Fruit fly (Drosophila melanogaster): ENCODE data around the gene CG34002.

CG34002 gene

DNA sequence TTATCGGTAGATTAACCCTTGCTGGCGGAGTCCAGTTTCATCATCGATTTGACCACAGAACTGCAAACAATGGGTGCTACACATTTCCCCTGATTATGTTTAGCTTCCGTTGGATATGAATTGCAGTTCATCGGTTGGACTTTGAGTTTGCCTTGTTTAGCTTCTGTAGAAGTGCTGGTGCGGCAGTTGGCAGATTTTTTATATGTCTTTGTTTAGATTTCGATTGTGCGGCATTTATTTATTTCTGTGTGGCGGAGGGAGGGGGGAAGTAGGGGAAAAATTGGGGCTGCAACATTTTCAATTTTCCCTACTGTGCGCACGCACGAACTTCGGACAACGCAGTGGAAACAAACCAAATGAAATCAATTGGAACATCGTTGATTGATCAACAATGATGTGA is 47.5 kb downstream of the CG34002 start:
- TF ChIP-seq usp (GFP tag; optimal IDR thresholded peaks at IDR 0.05) = no peak
- no peak for TF ChIP-seq OdsH (GFP tag; optimal IDR thresholded peaks at IDR 0.05)
- no peak for TF ChIP-seq Mio (GFP tag; optimal IDR thresholded peaks at IDR 0.05)
- no peak for TF ChIP-seq Sp1 (GFP tag; optimal IDR thresholded peaks at IDR 0.05)
- no peak for TF ChIP-seq Jra (GFP tag; optimal IDR thresholded peaks at IDR 0.05)
- no peak for TF ChIP-seq dl (GFP tag; optimal IDR thresholded peaks at IDR 0.05; ENCODE audit: insufficient read depth in 1 of 2, partially characterized antibody in 2 of 2)
- TF ChIP-seq Dif (GFP tag; optimal IDR thresholded peaks at IDR 0.05; ENCODE audit: partially characterized antibody) = no peak
- TF ChIP-seq CrebA (GFP tag; optimal IDR thresholded peaks at IDR 0.05; ENCODE audit: borderline replicate concordance) = no peak
- TF ChIP-seq CG9705 (GFP tag; optimal IDR thresholded peaks at IDR 0.05) = no peak
- TF ChIP-seq Abd-B (GFP tag; optimal IDR thresholded peaks at IDR 0.05) = no peak
- no peak for TF ChIP-seq dsf (GFP tag; optimal IDR thresholded peaks at IDR 0.05; ENCODE audit: borderline replicate concordance)
- TF ChIP-seq psq (GFP tag; optimal IDR thresholded peaks at IDR 0.05) = no peak
- no peak for TF ChIP-seq GATAd (GFP tag; optimal IDR thresholded peaks at IDR 0.05)
- TF ChIP-seq h (GFP tag; optimal IDR thresholded peaks at IDR 0.05) = no peak
- TF ChIP-seq ey (GFP tag; optimal IDR thresholded peaks at IDR 0.05) = no peak
- TF ChIP-seq N (GFP tag; optimal IDR thresholded peaks at IDR 0.05) = no peak
- no peak for TF ChIP-seq CG32264 (GFP tag; optimal IDR thresholded peaks at IDR 0.05)

- peak; percentile 16 for TF ChIP-seq tai (GFP tag; optimal IDR thresholded peaks at IDR 0.05)
- TF ChIP-seq Dif (GFP tag; optimal IDR thresholded peaks at IDR 0.05; ENCODE audit: partially characterized antibody) = peak; percentile 25
- TF ChIP-seq woc (GFP tag; optimal IDR thresholded peaks at IDR 0.05) = peak; percentile 49
- TF ChIP-seq h (GFP tag; optimal IDR thresholded peaks at IDR 0.05) = peak; percentile 58
- no peak for TF ChIP-seq Abd-B (GFP tag; optimal IDR thresholded peaks at IDR 0.05)
- TF ChIP-seq OdsH (GFP tag; optimal IDR thresholded peaks at IDR 0.05) = no peak
- no peak for TF ChIP-seq CG9705 (GFP tag; optimal IDR thresholded peaks at IDR 0.05)
- TF ChIP-seq psq (GFP tag; optimal IDR thresholded peaks at IDR 0.05) = no peak
- no peak for TF ChIP-seq Myc (optimal IDR thresholded peaks at IDR 0.05)
- TF ChIP-seq N (GFP tag; optimal IDR thresholded peaks at IDR 0.05) = no peak
- no peak for TF ChIP-seq lola (GFP tag; optimal IDR thresholded peaks at IDR 0.05)
- TF ChIP-seq ey (GFP tag; optimal IDR thresholded peaks at IDR 0.05) = peak; percentile 9
- TF ChIP-seq CrebA (GFP tag; optimal IDR thresholded peaks at IDR 0.05; ENCODE audit: borderline replicate concordance) = no peak
- TF ChIP-seq usp (GFP tag; optimal IDR thresholded peaks at IDR 0.05) = no peak
- peak; percentile 12 for TF ChIP-seq Jra (GFP tag; optimal IDR thresholded peaks at IDR 0.05)
- TF ChIP-seq Hr78 (GFP tag; optimal IDR thresholded peaks at IDR 0.05) = no peak
- TF ChIP-seq GATAd (GFP tag; optimal IDR thresholded peaks at IDR 0.05) = no peak
- no peak for TF ChIP-seq dmrt93B (GFP tag; optimal IDR thresholded peaks at IDR 0.05)
- TF ChIP-seq sv (GFP tag; optimal IDR thresholded peaks at IDR 0.05) = no peak
- TF ChIP-seq Dfd (GFP tag; optimal IDR thresholded peaks at IDR 0.05) = no peak
- no peak for TF ChIP-seq Rel (GFP tag; optimal IDR thresholded peaks at IDR 0.05)
- TF ChIP-seq Rel (tag; optimal IDR thresholded peaks at IDR 0.05) = peak; percentile 63
- peak in 1 of 2 experiments; percentile 23 for TF ChIP-seq dl (GFP tag; optimal IDR thresholded peaks at IDR 0.05; ENCODE audit: insufficient read depth in 1 of 2, partially characterized antibody in 2 of 2)
- peak; percentile 73 for TF ChIP-seq Hr83 (GFP tag; optimal IDR thresholded peaks at IDR 0.05; ENCODE audit: poor library complexity, severe bottlenecking)
- TF ChIP-seq HLH106 (tag; optimal IDR thresholded peaks at IDR 0.05) = peak; percentile 0
- no peak for TF ChIP-seq pan (optimal IDR thresholded peaks at IDR 0.05)
- TF ChIP-seq Mio (GFP tag; optimal IDR thresholded peaks at IDR 0.05) = no peak
- peak; percentile 53 for TF ChIP-seq Sp1 (GFP tag; optimal IDR thresholded peaks at IDR 0.05)
- peak; percentile 31 for TF ChIP-seq rgr (GFP tag; optimal IDR thresholded peaks at IDR 0.05)
- TF ChIP-seq br (GFP tag; optimal IDR thresholded peaks at IDR 0.05) = peak; percentile 8
- peak; percentile 25 for TF ChIP-seq jim (GFP tag; optimal IDR thresholded peaks at IDR 0.05)
- TF ChIP-seq Vsx2 (GFP tag; optimal IDR thresholded peaks at IDR 0.05; ENCODE audit: partially characterized antibody) = no peak
- TF ChIP-seq Hnf4 (GFP tag; optimal IDR thresholded peaks at IDR 0.05) = peak; percentile 52
- TF ChIP-seq foxo (GFP tag; optimal IDR thresholded peaks at IDR 0.05) = peak; percentile 31 to 35
- peak; percentile 75 for TF ChIP-seq brk (GFP tag; optimal IDR thresholded peaks at IDR 0.05)
- TF ChIP-seq sage (GFP tag; optimal IDR thresholded peaks at IDR 0.05) = peak; percentile 40
- TF ChIP-seq dsf (GFP tag; optimal IDR thresholded peaks at IDR 0.05; ENCODE audit: borderline replicate concordance) = peak; percentile 17
- no peak for TF ChIP-seq CG32264 (GFP tag; optimal IDR thresholded peaks at IDR 0.05)
- TF ChIP-seq fru (GFP tag; optimal IDR thresholded peaks at IDR 0.05) = peak; percentile 52
These were observed 49.4 kb downstream of the CG34002 start, which contains the start of the genes Prestin and Wdr92 for dm6 chr3L:17907609-17908160. Gene Prestin, minus strand, starts transcription at chr3L:17907812. Gene Wdr92, plus strand, starts transcription at chr3L:17908143.

Data from whole organism, wandering third instar larva.